Fruit fly (Drosophila melanogaster) S2 (cell line): ENCODE measurements around the gene CG3517.

Experiments used
- CG8478 ChIP-seq: fragments of >200 bp; optimal IDR thresholded peaks from 2 replicates; lab custom pipeline; 2018
- CTCF ChIP-seq, 2 experiments: fragments of >200 bp; optimal IDR thresholded peaks; 2 replicates each; lab custom pipeline; 2018

CG3517 gene

DNA sequence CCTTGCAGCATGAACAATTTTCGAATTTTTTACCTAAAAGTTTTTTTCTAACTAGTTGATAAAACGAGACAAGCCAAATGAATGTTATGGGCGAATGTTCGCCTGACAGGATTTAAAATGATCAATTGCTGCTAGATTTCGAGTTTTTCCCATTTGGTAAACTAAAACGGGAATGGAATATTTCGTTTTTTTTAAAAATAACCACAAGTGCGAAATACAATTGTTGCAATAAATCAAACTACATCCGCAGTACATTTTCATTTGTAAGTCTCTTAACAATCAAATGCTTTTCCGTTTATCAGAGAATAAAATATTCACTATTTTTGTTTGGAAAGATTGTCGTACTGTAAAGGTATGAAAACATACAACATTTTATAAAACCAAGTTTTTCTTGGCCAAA lies at the start of gene CG3517:
TSS of gene CG3517 (minus strand) at position 101 of the 400 bp plus-strand sequence.
- TF ChIP-seq CG8478 (no peak), CTCF (optimal IDR thresholded peaks at IDR 0.05; lab: Kevin White, UChicago) (no peak)

DNA sequence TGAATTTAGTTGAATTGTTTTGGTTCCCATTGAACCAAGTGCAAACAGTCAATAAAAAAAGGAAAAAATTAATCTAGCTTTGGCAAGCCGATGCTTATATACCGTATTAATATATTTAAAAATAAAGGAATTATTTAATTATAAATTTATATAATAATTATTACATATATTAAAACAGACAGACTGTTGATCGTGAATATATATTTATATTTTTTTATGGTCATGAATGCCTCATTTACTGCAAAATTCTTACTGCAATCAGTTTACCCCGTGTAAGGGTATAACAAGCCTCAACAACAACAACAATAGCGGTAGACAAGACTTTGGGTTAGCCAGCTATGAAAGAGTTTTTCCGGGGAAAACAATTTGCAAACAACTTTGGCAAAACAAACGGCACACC lies 49.1 kb upstream of the CG3517 start:
- no peak for TF ChIP-seq CTCF (optimal IDR thresholded peaks at IDR 0.05; lab: Kevin White, UChicago)

DNA sequence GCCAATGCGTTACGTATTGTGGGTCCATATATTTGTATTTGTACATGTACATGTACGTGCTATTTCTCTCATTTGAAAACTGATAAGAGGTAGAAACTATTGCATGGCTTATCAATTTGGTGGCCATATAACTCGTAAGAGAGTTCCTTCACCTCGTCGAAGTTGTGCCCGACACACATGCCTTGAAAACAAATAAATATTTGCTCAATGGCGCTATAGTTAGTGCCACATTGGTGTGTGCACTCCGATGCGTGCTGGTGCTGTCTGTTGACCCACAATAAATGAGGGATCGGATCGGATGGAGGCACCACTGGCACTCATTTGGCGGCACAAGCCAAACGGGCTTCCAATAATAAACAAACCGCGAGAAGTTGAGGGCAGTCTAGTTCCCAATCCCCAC lies 47.2 kb upstream of the CG3517 start:
- TF ChIP-seq CG8478: no peak
- no peak for TF ChIP-seq CTCF (optimal IDR thresholded peaks at IDR 0.05; lab: Kevin White, UChicago)

DNA sequence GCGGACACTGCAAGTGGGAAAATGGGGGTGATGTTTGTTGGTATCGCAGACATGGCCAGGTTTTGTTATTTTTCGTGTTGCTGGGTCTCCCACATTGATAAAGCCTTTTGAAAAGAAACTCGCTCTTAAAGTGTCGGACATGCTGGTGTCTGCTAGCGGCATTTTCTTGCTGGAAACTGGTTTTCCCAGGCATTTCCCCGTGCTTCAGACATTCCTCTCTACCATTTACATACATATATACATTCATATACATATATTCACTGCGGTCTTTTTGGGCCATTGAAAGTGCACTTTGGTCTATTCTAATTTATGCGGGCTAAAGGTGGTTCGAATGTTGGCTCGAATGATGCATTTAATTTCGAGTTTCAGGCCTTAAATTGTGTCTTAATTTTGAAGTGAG lies 45.6 kb upstream of the CG3517 start:
- TF ChIP-seq CG8478: no peak
- TF ChIP-seq CTCF (optimal IDR thresholded peaks at IDR 0.05; lab: Kevin White, UChicago): no peak

DNA sequence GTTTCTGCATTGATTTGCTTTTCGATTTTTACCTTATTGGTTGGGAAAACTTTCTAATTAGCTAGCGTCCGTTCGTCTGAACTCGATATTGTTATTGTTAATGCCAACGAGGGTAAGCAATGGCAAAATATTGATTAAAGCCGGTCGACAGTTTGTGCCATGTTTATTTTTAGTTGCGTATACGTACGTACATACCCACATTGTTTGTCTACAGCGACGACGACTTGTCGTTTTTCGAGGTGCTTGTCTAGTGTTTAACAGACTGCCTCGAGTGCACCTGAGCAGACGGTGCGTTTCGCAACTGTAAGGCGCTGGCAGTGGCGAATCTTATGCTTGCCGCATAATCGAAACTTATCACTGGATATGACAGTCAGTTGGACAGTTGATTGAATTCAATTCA lies 42.5 kb upstream of the CG3517 start:
- TF ChIP-seq CG8478: no peak
- TF ChIP-seq CTCF (optimal IDR thresholded peaks at IDR 0.05; lab: Kevin White, UChicago): no peak

DNA sequence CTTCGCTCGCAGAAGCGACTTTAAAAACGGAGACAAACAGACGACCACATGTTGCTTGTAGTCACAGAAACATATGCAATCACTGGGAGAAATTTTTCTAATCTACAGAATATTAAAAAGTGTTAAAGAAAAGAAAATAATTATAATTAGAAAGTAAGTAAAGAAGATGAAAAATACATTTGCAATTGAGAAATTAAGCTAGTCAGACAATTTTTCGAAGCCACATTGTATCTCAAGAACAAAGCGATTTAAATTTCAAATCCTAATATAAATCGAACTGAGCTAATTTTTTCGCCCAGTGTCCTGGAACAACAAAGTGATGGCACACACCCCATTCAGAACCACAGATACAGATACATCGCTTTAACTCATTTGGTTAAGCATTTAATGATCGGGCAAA lies 40.3 kb upstream of the CG3517 start:
- no peak for TF ChIP-seq CG8478
- TF ChIP-seq CTCF (optimal IDR thresholded peaks at IDR 0.05; lab: Kevin White, UChicago): no peak

DNA sequence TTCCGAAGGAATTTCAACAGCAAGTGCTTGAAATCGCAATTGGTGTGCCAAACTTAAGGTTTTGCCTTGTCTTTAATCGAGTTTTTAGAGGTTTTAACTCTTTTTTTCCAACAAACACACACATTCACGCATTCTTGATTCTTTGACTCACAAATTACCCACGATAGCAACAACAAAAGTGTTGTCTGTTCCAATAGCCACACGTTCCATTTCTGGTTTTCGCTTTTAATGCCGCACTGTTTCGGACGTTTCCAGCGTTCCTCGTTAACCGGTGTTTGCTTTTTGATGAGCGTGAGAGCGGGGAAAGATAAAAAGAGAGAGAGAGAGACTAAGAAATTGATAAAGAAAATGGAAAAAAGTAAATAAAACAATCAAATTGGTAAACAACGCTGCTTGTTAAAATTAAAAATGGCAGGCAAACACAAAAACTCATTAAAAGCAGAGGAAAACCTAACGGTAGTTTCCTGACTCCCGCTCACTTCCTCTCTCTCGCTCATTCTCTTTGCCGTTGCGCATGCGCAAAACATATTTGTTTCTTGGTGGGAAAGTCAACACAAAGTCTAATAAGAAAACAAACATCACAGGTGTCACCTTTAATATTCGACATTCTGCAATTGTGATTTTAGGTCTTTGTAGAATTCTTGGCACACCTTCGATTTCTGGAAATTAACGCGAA lies 39.0 kb upstream of the CG3517 start:
- TF ChIP-seq CTCF (optimal IDR thresholded peaks at IDR 0.05; lab: Kevin White, UChicago) (no peak), CG8478 (no peak)

DNA sequence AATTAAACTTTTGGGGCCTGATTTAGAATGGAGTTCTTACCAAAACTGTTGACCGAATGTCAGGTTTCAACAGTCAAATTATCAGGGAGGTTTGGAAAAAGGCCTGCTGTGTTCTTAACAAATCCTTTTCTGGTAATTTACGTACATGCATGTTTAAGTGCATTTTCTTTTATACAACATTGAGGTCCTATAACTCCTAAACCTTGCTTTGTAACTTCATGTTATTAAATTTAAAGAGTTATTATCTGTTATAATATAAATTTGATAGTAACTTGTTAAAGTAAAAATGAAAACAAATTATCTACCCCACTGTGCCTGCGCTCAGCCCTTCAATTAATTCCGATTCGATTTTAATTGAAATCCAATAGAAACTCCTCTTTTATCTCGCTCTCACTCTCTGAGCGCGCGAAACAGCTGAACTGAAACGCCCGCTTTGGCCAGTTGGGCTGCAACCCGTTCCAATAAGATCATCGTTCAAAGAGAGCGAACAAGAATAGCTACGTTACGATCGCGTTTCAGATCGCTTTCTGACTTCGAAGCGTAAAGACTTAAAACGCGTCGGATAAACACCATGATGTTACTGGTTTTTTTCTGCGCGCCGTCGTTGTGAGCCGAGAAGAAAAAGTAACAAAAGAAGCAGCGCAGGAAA lies 38.1 kb upstream of the CG3517 start, which contains the start of gene Scsalpha2:
TSS of gene Scsalpha2 (minus strand) at position 51 of the 649 bp plus-strand sequence.
- TF ChIP-seq CTCF (optimal IDR thresholded peaks at IDR 0.05; lab: Kevin White, UChicago): no peak
- no peak for TF ChIP-seq CG8478

DNA sequence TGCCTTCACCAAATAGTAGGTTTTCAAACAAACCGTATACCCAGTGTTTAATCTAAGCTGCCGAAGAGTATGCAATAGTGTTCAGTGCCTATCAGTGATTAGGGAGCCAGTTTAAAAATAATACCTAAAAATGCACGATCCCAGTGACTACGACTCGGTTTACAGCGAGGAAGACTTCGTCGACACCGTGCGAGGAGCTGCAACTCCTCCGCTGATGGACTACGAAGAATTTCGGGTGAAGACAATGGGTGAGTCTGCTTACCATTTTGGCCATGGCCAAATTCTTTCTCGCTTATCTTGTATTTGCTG lies 36.2 kb upstream of the CG3517 start:
- TF ChIP-seq CTCF (optimal IDR thresholded peaks at IDR 0.05; lab: Kevin White, UChicago) (no peak), CG8478 (no peak)

DNA sequence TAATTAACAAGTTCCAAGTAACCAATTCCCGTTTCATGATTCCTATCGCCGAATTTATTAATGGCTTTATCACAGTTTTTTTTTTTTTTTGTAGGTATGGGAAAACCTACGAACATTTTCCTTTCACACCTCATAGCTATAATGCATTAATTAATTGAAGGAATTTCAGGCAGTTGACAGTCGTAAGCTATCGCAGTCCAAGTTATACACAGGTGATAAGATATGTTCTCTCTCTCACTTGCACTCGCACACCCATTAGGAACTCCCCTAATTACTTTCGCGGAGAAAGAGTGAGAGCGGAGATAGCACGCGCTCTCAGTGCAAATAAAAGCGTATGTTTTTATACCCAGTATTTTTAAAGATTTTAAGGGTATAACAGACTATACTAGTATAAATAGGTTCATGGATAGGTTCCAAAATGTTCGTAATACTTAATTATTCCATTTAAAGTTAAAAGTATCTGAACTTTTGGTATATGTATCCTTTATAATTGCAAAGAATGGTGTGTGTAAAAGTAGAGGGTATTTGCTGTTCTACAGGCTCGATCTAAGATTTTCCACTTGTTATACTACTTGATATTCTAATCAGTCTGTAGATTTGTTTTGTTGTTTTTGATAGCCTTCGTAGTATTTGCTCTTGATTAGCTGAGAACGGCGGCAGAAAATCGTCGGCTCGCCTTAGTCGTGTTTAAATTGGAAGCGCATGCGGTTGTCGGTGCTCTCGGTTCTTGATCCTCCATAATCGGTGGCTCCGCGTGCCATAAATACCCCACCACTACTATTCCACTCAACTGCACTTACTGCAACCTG lies 35.6 kb upstream of the CG3517 start, which contains the start of gene Dys:
TSS of gene Dys (plus strand) at position 677 of the 809 bp plus-strand sequence.
- TF ChIP-seq CG8478 (no peak), CTCF (optimal IDR thresholded peaks at IDR 0.05; lab: Kevin White, UChicago) (no peak)

DNA sequence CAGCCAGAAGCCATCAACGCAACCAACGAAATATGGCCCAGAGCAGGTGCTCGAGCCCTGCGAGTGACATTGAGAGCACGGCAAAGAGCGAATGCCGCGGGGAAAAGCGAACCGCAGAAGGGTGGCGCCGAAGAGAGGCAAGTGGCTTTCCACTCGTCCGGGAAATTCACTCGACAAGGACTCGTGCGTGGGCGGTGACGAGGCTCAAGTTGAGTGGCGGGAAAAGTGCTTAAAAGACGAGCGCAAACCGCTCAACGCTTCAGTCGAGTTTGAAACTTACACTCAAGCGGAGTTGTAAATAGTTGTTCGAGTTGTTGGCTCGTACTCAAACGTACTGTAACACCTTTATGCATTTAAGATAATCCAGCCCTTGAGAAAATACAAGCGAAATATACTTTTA lies 12.6 kb downstream of the CG3517 start, which contains the start of gene CG31221:
TSS of gene CG31221 (plus strand) at position 256 of the 400 bp plus-strand sequence.
- no peak for TF ChIP-seq CG8478
- TF ChIP-seq CTCF (optimal IDR thresholded peaks at IDR 0.05; lab: Kevin White, UChicago): no peak

DNA sequence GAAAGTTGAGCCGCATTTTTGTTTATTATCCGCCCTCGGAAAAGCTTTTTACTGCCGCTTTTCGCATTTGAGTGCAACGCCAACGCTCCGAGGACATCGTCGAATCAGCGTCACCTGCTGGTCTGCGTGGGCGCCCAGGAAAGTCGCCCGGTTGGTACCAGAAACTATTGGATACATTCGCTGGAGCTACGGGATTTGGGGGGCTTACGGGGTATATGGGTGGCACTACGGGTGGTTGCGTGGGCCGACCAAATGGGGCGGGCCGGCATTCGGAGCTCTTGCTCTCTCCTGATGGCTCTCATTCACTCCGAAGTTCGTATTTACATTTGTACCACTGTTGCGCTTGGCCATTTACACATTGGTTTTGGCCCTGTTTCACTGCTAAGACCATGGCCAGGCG lies 13.6 kb downstream of the CG3517 start:
- TF ChIP-seq CG8478 (no peak), CTCF (optimal IDR thresholded peaks at IDR 0.05; lab: Kevin White, UChicago) (no peak)

DNA sequence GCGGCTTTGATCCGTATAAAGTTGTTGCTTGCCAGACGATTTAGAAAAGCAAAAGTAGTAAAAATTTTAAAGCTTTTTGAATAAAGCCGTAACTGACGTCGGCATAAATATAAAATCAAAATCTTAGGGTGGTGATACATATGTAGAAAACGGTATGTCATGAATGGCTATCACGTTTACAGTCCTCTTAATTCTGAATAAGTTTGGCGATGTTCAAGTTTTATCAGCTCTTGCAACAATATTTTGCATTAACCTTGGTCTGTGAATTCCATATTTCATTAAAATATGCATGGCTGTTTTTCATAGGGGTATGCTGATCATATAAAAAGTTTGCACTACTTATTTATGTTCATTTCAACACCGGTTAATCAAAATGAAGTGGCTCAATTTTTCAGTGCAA lies 16.4 kb downstream of the CG3517 start, which contains the start of gene CG11626:
TSS of gene CG11626 (plus strand) at position 301 of the 400 bp plus-strand sequence.
- TF ChIP-seq CTCF (optimal IDR thresholded peaks at IDR 0.05; lab: Kevin White, UChicago) (no peak), CG8478 (no peak)

DNA sequence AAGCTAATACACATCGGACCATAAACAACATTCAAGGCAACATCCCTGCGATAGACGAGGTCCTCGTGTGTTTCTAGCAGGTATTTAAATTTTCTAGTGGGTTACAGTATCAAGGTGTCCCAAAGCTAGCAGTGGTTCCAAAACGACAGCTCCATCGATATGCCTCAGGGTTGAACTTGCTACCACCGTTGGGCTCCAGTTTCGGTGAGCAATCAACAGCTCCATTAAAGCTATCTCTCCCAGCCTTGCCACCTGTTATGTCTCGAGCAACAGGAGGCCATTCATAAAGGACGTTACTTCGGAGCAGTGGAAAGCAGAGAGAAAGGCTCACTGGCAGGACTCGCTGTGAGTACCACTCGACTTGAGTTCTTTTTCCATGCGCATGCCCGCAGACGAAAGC lies 18.1 kb downstream of the CG3517 start:
- TF ChIP-seq CTCF (optimal IDR thresholded peaks at IDR 0.05; lab: Kevin White, UChicago): no peak
- no peak for TF ChIP-seq CG8478

DNA sequence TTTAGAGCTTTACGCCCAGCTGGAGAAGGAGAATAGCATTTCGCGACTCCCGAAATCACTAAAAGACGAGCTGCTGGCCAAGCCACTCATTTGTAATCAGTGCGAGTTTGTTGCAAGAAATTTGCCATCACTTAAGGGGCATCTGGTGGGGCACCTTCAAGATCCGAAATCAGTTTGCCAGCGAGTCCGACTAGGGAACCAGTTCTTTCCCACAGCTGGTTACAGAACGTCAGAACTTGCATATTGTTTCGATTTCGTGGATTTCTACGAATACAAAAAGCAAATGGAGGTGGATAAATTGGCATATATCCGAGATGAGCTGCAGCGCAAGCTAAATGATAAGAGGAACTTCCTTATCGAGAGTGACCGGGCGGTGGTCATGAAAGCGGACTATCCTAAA lies 20.7 kb downstream of the CG3517 start:
- no peak for TF ChIP-seq CG8478
- no peak for TF ChIP-seq CTCF (optimal IDR thresholded peaks at IDR 0.05; lab: Kevin White, UChicago)

DNA sequence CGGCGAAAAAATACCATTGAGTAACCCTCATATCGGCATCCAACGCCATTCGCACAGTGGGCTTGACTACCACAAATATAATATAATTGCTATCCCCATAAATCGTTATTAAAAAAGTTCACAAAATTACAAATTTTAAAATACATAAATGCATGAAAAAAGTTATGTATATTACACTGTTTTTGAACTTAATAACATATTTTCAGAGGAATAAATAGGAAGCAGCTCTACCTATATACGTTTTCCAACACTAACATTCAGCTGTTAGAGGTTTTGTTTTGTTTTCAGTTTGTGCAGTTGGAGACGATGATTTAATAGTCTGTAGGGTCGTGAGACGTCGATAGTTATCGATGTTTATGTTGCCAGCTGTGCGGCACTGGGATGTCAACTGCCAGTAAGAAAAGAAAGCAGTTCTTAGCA lies 21.9 kb downstream of the CG3517 start, which contains the start of the genes Ino80 and Aptx:
TSS of gene Ino80 (minus strand) at position 58 of the 420 bp plus-strand sequence.
TSS of gene Aptx (plus strand) at position 360 of the 420 bp plus-strand sequence.
- TF ChIP-seq CG8478 (no peak), CTCF (optimal IDR thresholded peaks at IDR 0.05; lab: Kevin White, UChicago) (no peak)
